Fruit fly (Drosophila melanogaster): Measurements from ENCODE around the gene GluRIIC.
"Not testable (repeated sequence)": the region's sequence is repeated elsewhere in the genome, so short reads cannot be mapped to it uniquely, and the experiment has no call there.

The GluRIIC gene

dm6 chr2L:901363-901762 lies 12.5 kb upstream of the GluRIIC start (continued):
- TF ChIP-seq CG42726 (GFP tag; IDR thresholded peaks at IDR 0.05; ENCODE audit: partially characterized antibody), result peak; percentile 52
- TF ChIP-seq CG17829 (tag; optimal IDR thresholded peaks at IDR 0.05), result peak; percentile 43
- TF ChIP-seq CG2875 (GFP tag; optimal IDR thresholded peaks at IDR 0.05), result peak; percentile 39
- TF ChIP-seq chm (GFP tag; IDR thresholded peaks at IDR 0.05), result peak; percentile 75; the same call in 1 of the 2 replicates
- TF ChIP-seq lilli (GFP tag; optimal IDR thresholded peaks at IDR 0.05), result peak; percentile 49
- peak; percentile 17 for TF ChIP-seq Bdp1 (GFP tag; optimal IDR thresholded peaks at IDR 0.05)
- TF ChIP-seq H15 (GFP tag; IDR thresholded peaks at IDR 0.05), result 0 out of 3 replicates have a peak, but pooled peaks have one; percentile 37
- TF ChIP-seq her (GFP tag; optimal IDR thresholded peaks at IDR 0.05), result peak; percentile 23
- TF ChIP-seq vvl (GFP tag; IDR thresholded peaks at IDR 0.05), result peak; percentile 32; the same call in 1 of the 2 replicates
- TF ChIP-seq HLH54F (GFP tag; optimal IDR thresholded peaks at IDR 0.05), result peak; percentile 3
- peak; percentile 75; the same call in 2 of the 3 replicates for TF ChIP-seq ken (GFP tag; IDR thresholded peaks at IDR 0.05)
- peak; percentile 42 for TF ChIP-seq CG33213 (GFP tag; optimal IDR thresholded peaks at IDR 0.05)
- peak; percentile 63 for TF ChIP-seq CG17328 (GFP tag; IDR thresholded peaks at IDR 0.05)
- TF ChIP-seq D19A (tag; optimal IDR thresholded peaks at IDR 0.05), result peak; percentile 5
- peak; percentile 46; the same call in 1 of the 3 replicates for TF ChIP-seq gce (GFP tag; IDR thresholded peaks at IDR 0.05)
- TF ChIP-seq ase (GFP tag; IDR thresholded peaks at IDR 0.05), result 0 out of 3 replicates have a peak, but pooled peaks have one; percentile 25
- TF ChIP-seq Atf3 (GFP tag; optimal IDR thresholded peaks at IDR 0.05), result peak; percentile 39
- peak; percentile 31 for TF ChIP-seq Atf-2 (GFP tag; optimal IDR thresholded peaks at IDR 0.05)
- peak; percentile 36; the same call in 2 of the 3 replicates for TF ChIP-seq CG17361 (GFP tag; IDR thresholded peaks at IDR 0.05)
- peak; percentile 51 for TF ChIP-seq CG1603 (tag; optimal IDR thresholded peaks at IDR 0.05)
- peak; percentile 0 for TF ChIP-seq pnt (GFP tag; optimal IDR thresholded peaks at IDR 0.05)
- 0 out of 2 replicates have a peak, but pooled peaks have one; percentile 27 for TF ChIP-seq sisA (GFP tag; IDR thresholded peaks at IDR 0.05)
- TF ChIP-seq Jarid2 (GFP tag; optimal IDR thresholded peaks at IDR 0.05), result peak; percentile 49
- TF ChIP-seq CG13624 (GFP tag; optimal IDR thresholded peaks at IDR 0.05), result peak; percentile 10
- TF ChIP-seq btn (GFP tag; optimal IDR thresholded peaks at IDR 0.05), result peak; percentile 54
- TF ChIP-seq CG4424 (GFP tag; optimal IDR thresholded peaks at IDR 0.05), result peak; percentile 30
- TF ChIP-seq oc (tag; optimal IDR thresholded peaks at IDR 0.05), result peak; percentile 27
- peak; percentile 63 for TF ChIP-seq CG4360 (GFP tag; IDR thresholded peaks at IDR 0.05)
- peak; percentile 58 for TF ChIP-seq zen (tag; optimal IDR thresholded peaks at IDR 0.05)
- TF ChIP-seq CG1529 (GFP tag; optimal IDR thresholded peaks at IDR 0.05), result peak; percentile 17
- peak; percentile 25; the same call in 1 of the 2 replicates for TF ChIP-seq ara (GFP tag; IDR thresholded peaks at IDR 0.05)
- peak; percentile 60 for TF ChIP-seq CG1024 (GFP tag; IDR thresholded peaks at IDR 0.05)
- TF ChIP-seq fd96Cb (tag; optimal IDR thresholded peaks at IDR 0.05), result peak; percentile 30
- peak in 1 of 2 experiments; percentile 28 for TF ChIP-seq Pdp1 (GFP tag; optimal IDR thresholded peaks at IDR 0.05)
- TF ChIP-seq lov (optimal IDR thresholded peaks at IDR 0.05), result not testable (repeated sequence)
- TF ChIP-seq lov (GFP tag; IDR thresholded peaks at IDR 0.05), result peak; percentile 18; the same call in 1 of the 3 replicates
- peak; percentile 25 for TF ChIP-seq CG15479 (GFP tag; optimal IDR thresholded peaks at IDR 0.05)
- TF ChIP-seq CG18262 (tag; optimal IDR thresholded peaks at IDR 0.05), result peak; percentile 51
- peak; percentile 23 for TF ChIP-seq Blimp-1 (GFP tag; optimal IDR thresholded peaks at IDR 0.05)
- TF ChIP-seq CG2712 (tag; optimal IDR thresholded peaks at IDR 0.05), result peak; percentile 47
- 0 out of 3 replicates have a peak, but pooled peaks have one; percentile 34 for TF ChIP-seq hb (GFP tag; IDR thresholded peaks at IDR 0.05; ENCODE audit: partially characterized antibody)
- TF ChIP-seq Scr (GFP tag; IDR thresholded peaks at IDR 0.05; ENCODE audit: partially characterized antibody), result 0 out of 2 replicates have a peak, but pooled peaks have one; percentile 27
- peak; percentile 72 for TF ChIP-seq CG33557 (GFP tag; optimal IDR thresholded peaks at IDR 0.05)
- TF ChIP-seq Neu2 (GFP tag; optimal IDR thresholded peaks at IDR 0.05; ENCODE audit: borderline replicate concordance), result peak; percentile 37
- TF ChIP-seq CG14441 (GFP tag; IDR thresholded peaks at IDR 0.05), result 0 out of 2 replicates have a peak, but pooled peaks have one; percentile 26
- TF ChIP-seq NC2α (GFP tag; optimal IDR thresholded peaks at IDR 0.05), result peak; percentile 24
- TF ChIP-seq CG10209 (GFP tag; optimal IDR thresholded peaks at IDR 0.05), result peak; percentile 52
- TF ChIP-seq CG8281 (tag; optimal IDR thresholded peaks at IDR 0.05), result peak; percentile 94
- TF ChIP-seq NC2β (GFP tag; optimal IDR thresholded peaks at IDR 0.05), result peak; percentile 70
- TF ChIP-seq Hsf (GFP tag; optimal IDR thresholded peaks at IDR 0.05), result peak; percentile 1
